Fruit fly (Drosophila melanogaster) whole organism, embryonic: ENCODE results near the gene uif.
A peak's percentile ranks its signal among the peaks of the same experiment; 100 is the strongest.

Experiments
- Asciz ChIP-seq: fragments of 200-800 bp; sonication (Bioruptor generic); optimal IDR thresholded peaks from 2 replicates; lab custom pipeline; 2017; ENCODE audit warnings: missing biosample characterization, mild to moderate bottlenecking, missing genetic modification characterization, missing genetic modification reagents
- Atf-2 ChIP-seq: fragments of 200-800 bp; sonication (Bioruptor generic); optimal IDR thresholded peaks from 2 replicates; lab custom pipeline; 2016; ENCODE audit warnings: missing biosample characterization, missing genetic modification characterization
- Awh ChIP-seq: fragments of 200-800 bp; sonication (Bioruptor generic); IDR thresholded peaks from 2 replicates; pipeline ENCODE4, ENCODE4 v1.3.6; 2022; ENCODE audit warnings: missing biosample characterization, missing genetic modification characterization
- Bdp1 ChIP-seq: fragments of 200-800 bp; sonication (Bioruptor generic); optimal IDR thresholded peaks from 3 replicates; lab custom pipeline; 2016; ENCODE audit warnings: missing biosample characterization, missing genetic modification characterization
- CG10274 ChIP-seq: fragments of 200-800 bp; sonication (Bioruptor generic); optimal IDR thresholded peaks from 3 replicates; lab custom pipeline; 2017; ENCODE audit warnings: missing biosample characterization, mild to moderate bottlenecking, missing genetic modification characterization
- CG10462 ChIP-seq: fragments of 200-800 bp; sonication (Bioruptor generic); optimal IDR thresholded peaks from 2 replicates; lab custom pipeline; 2016; ENCODE audit warnings: missing biosample characterization, missing genetic modification characterization
- CG11093 ChIP-seq: fragments of 200-800 bp; sonication (Bioruptor generic); IDR thresholded peaks from 3 replicates; pipeline ENCODE4 v1.3.6; 2022; ENCODE audit warnings: missing biosample characterization, missing genetic modification characterization
- CG11560 ChIP-seq: fragments of 200-800 bp; sonication (Bioruptor generic); IDR thresholded peaks from 3 replicates; pipeline ENCODE4 v1.3.6; 2022; ENCODE audit warnings: missing biosample characterization, missing genetic modification characterization
- CG11696 ChIP-seq: fragments of 200-800 bp; sonication (Bioruptor generic); IDR thresholded peaks from 2 replicates; pipeline ENCODE4 v1.3.6; 2022; ENCODE audit warnings: missing biosample characterization, missing genetic modification characterization
- CG12071 ChIP-seq: fragments of 200-800 bp; sonication (Bioruptor generic); optimal IDR thresholded peaks from 3 replicates; lab custom pipeline; 2018; ENCODE audit warnings: missing biosample characterization, mild to moderate bottlenecking, missing genetic modification characterization
- CG14965 ChIP-seq: fragments of 200-800 bp; sonication (Bioruptor generic); optimal IDR thresholded peaks from 2 replicates; lab custom pipeline; 2016; ENCODE audit warnings: missing biosample characterization, missing genetic modification characterization, borderline replicate concordance
- CG17359 ChIP-seq: fragments of 200-800 bp; sonication (Bioruptor generic); optimal IDR thresholded peaks from 3 replicates; lab custom pipeline; 2018; ENCODE audit warnings: missing biosample characterization, mild to moderate bottlenecking, missing genetic modification characterization, moderate library complexity
- CG2199 ChIP-seq: fragments of 200-800 bp; sonication (Bioruptor generic); IDR thresholded peaks from 3 replicates; pipeline ENCODE4 v1.3.6; 2022; ENCODE audit warnings: missing biosample characterization, missing genetic modification characterization
- CG31441 ChIP-seq: fragments of 200-800 bp; sonication (Bioruptor generic); IDR thresholded peaks from 2 replicates; pipeline ENCODE4 v1.3.6; 2022; ENCODE audit warnings: missing biosample characterization, missing genetic modification characterization
- CG3163 ChIP-seq: fragments of 200-800 bp; sonication (Bioruptor generic); optimal IDR thresholded peaks from 3 replicates; lab custom pipeline; 2016; ENCODE audit warnings: missing biosample characterization, missing genetic modification characterization
- CG3838 ChIP-seq: fragments of 200-800 bp; sonication (Bioruptor generic); optimal IDR thresholded peaks from 3 replicates; lab custom pipeline; 2016; ENCODE audit warnings: missing biosample characterization, missing genetic modification characterization
- CG4854 ChIP-seq: fragments of 200-800 bp; sonication (Bioruptor generic); optimal IDR thresholded peaks from 2 replicates; lab custom pipeline; 2016; ENCODE audit warnings: missing biosample characterization, missing genetic modification characterization, inconsistent platforms
- CG8281 ChIP-seq: fragments of 200-800 bp; sonication (Bioruptor generic); optimal IDR thresholded peaks from 2 replicates; lab custom pipeline; 2018; ENCODE audit warnings: missing biosample characterization, mild to moderate bottlenecking, missing genetic modification characterization, moderate library complexity
- CG8290 ChIP-seq, 3 experiments: fragments of 200-800 bp; sonication (Bioruptor generic); optimal IDR thresholded peaks; 2 replicates each; lab custom pipeline; 2016 to 2019; ENCODE audit warnings: missing biosample characterization in 3 of 3, missing genetic modification characterization in 3 of 3, mild to moderate bottlenecking in 2 of 3, moderate library complexity in 1 of 3
- CG9932 ChIP-seq: fragments of 200-800 bp; sonication (Bioruptor generic); IDR thresholded peaks from 2 replicates; pipeline ENCODE4 v1.3.6; 2022; ENCODE audit warnings: missing biosample characterization, missing genetic modification characterization
- Doc3 ChIP-seq: fragments of 200-800 bp; sonication (Bioruptor generic); IDR thresholded peaks from 3 replicates; pipeline ENCODE4 v1.3.6; 2022; ENCODE audit warnings: missing biosample characterization, missing genetic modification characterization; ENCODE audit not compliant: partially characterized antibody
- Ets97D ChIP-seq: fragments of 200-800 bp; sonication (Bioruptor generic); optimal IDR thresholded peaks from 3 replicates; lab custom pipeline; 2016; ENCODE audit warnings: missing biosample characterization, missing genetic modification characterization
- Hr3 ChIP-seq: fragments of 200-800 bp; sonication (Bioruptor generic); optimal IDR thresholded peaks from 3 replicates; lab custom pipeline; 2016; ENCODE audit warnings: missing biosample characterization, missing genetic modification characterization
- Hr39 ChIP-seq: fragments of >200 bp; optimal IDR thresholded peaks from 2 replicates; lab custom pipeline; 2017
- Hr51 ChIP-seq, 2 experiments: fragments of 200-800 bp; sonication (Bioruptor generic); optimal IDR thresholded peaks; 2 replicates in 1 of 2; 3 replicates in 1 of 2; lab custom pipeline; 2016 to 2018; ENCODE audit warnings: missing biosample characterization in 2 of 2, missing genetic modification characterization in 2 of 2, mild to moderate bottlenecking in 1 of 2, moderate library complexity in 1 of 2
- Hr78 ChIP-seq, 2 experiments: fragments of 200-800 bp in 1 of 2; fragments of >200 bp in 1 of 2; sonication (Bioruptor generic) in 1 of 2; optimal IDR thresholded peaks; 2 replicates each; lab custom pipeline; 2017 to 2019; ENCODE audit warnings: missing biosample characterization in 2 of 2, missing genetic modification characterization in 2 of 2, mild to moderate bottlenecking in 1 of 2, moderate library complexity in 1 of 2
- Lim3 ChIP-seq: fragments of 200-800 bp; sonication (Bioruptor generic); IDR thresholded peaks from 2 replicates; pipeline ENCODE4 v1.3.6; 2022; ENCODE audit warnings: missing biosample characterization, missing genetic modification characterization
- Nf-YA ChIP-seq: fragments of 200-800 bp; sonication (Bioruptor generic); IDR thresholded peaks from 2 replicates; pipeline ENCODE4 v1.3.6; 2022; ENCODE audit warnings: missing biosample characterization, missing genetic modification characterization
- Oli ChIP-seq: fragments of 200-800 bp; sonication (Bioruptor generic); optimal IDR thresholded peaks from 2 replicates; lab custom pipeline; 2018; ENCODE audit warnings: missing biosample characterization, mild to moderate bottlenecking, missing genetic modification characterization, moderate library complexity
- Scr ChIP-seq: fragments of 200-800 bp; sonication (Bioruptor generic); IDR thresholded peaks from 2 replicates; pipeline ENCODE4 v1.3.6; 2022; ENCODE audit warnings: missing biosample characterization, missing genetic modification characterization; ENCODE audit not compliant: partially characterized antibody
- Six4 ChIP-seq: fragments of 200-800 bp; sonication (Bioruptor generic); optimal IDR thresholded peaks from 2 replicates; lab custom pipeline; 2016; ENCODE audit warnings: missing biosample characterization, missing genetic modification characterization
- disco-r ChIP-seq: fragments of 200-800 bp; sonication (Bioruptor generic); optimal IDR thresholded peaks from 2 replicates; lab custom pipeline; 2016; ENCODE audit warnings: missing biosample characterization, missing genetic modification characterization
- gfzf ChIP-seq: fragments of 200-800 bp; sonication (Bioruptor generic); optimal IDR thresholded peaks from 2 replicates; lab custom pipeline; 2016; ENCODE audit warnings: missing biosample characterization, mild to moderate bottlenecking, missing genetic modification characterization, moderate library complexity
- h ChIP-seq: fragments of >200 bp; optimal IDR thresholded peaks from 2 replicates; lab custom pipeline; 2017
- hb ChIP-seq: fragments of 200-800 bp; sonication (Bioruptor generic); IDR thresholded peaks from 3 replicates; pipeline ENCODE4 v1.3.6; 2022; ENCODE audit warnings: missing biosample characterization, missing genetic modification characterization; ENCODE audit not compliant: partially characterized antibody
- luna ChIP-seq: fragments of 200-800 bp; sonication (Bioruptor generic); optimal IDR thresholded peaks from 2 replicates; lab custom pipeline; 2016; ENCODE audit warnings: missing biosample characterization, missing genetic modification characterization
- onecut ChIP-seq: fragments of 200-800 bp; sonication (Bioruptor generic); IDR thresholded peaks from 2 replicates; pipeline ENCODE4 v1.3.6; 2022; ENCODE audit warnings: missing biosample characterization, missing genetic modification characterization
- pan ChIP-seq, 4 experiments: fragments of >200 bp in 3 of 4; fragments of 200-800 bp in 1 of 4; sonication (Bioruptor generic) in 1 of 4; optimal IDR thresholded peaks in 3 of 4; IDR thresholded peaks in 1 of 4; 2 replicates each; pipeline versions ENCODE4 v1.3.6 to Lab custom; 2017 to 2022; ENCODE audit warnings: missing biosample characterization in 2 of 4, missing genetic modification characterization in 2 of 4, mixed read lengths in 1 of 4
- pfk ChIP-seq: fragments of 200-800 bp; sonication (Bioruptor generic); optimal IDR thresholded peaks from 2 replicates; lab custom pipeline; 2018; ENCODE audit warnings: missing biosample characterization, mild to moderate bottlenecking, missing genetic modification characterization, moderate library complexity
- phol ChIP-seq: fragments of 200-800 bp; sonication (Bioruptor generic); optimal IDR thresholded peaks from 3 replicates; lab custom pipeline; 2018; ENCODE audit warnings: missing biosample characterization, mild to moderate bottlenecking, missing genetic modification characterization, moderate library complexity
- tll ChIP-seq, 2 experiments: fragments of 200-800 bp in 1 of 2; fragments of >200 bp in 1 of 2; sonication (Bioruptor generic) in 1 of 2; optimal IDR thresholded peaks; 2 replicates each; lab custom pipeline; 2017 to 2019; ENCODE audit warnings: missing biosample characterization in 2 of 2, missing genetic modification characterization in 2 of 2, mild to moderate bottlenecking in 1 of 2, moderate library complexity in 1 of 2
- tna ChIP-seq: fragments of 200-800 bp; sonication (Bioruptor generic); IDR thresholded peaks from 2 replicates; pipeline ENCODE4 v1.3.6; 2022; ENCODE audit warnings: missing biosample characterization, missing genetic modification characterization; ENCODE audit not compliant: partially characterized antibody
- unc-4 ChIP-seq: fragments of 200-800 bp; sonication (Bioruptor generic); IDR thresholded peaks from 2 replicates; pipeline ENCODE4 v1.3.6; 2022; ENCODE audit warnings: missing biosample characterization, missing genetic modification characterization; ENCODE audit not compliant: partially characterized antibody
- vnd ChIP-seq: fragments of 200-800 bp; sonication (Bioruptor generic); IDR thresholded peaks from 3 replicates; pipeline ENCODE4 v1.3.6; 2022; ENCODE audit warnings: missing biosample characterization, missing genetic modification characterization; ENCODE audit not compliant: partially characterized antibody
- zen2 ChIP-seq: fragments of 200-800 bp; sonication (Bioruptor generic); IDR thresholded peaks from 3 replicates; pipeline ENCODE4 v1.3.6; 2022; ENCODE audit warnings: missing biosample characterization, missing genetic modification characterization; ENCODE audit not compliant: partially characterized antibody
- zf30C ChIP-seq: fragments of 200-800 bp; sonication (Bioruptor generic); optimal IDR thresholded peaks from 3 replicates; lab custom pipeline; 2018; ENCODE audit warnings: missing biosample characterization, mild to moderate bottlenecking, missing genetic modification characterization
- zfh2 ChIP-seq: fragments of 200-800 bp; sonication (Bioruptor generic); optimal IDR thresholded peaks from 2 replicates; lab custom pipeline; 2016; ENCODE audit warnings: missing biosample characterization, missing genetic modification characterization

uif gene

dm6 chr2L:7043039-7043905, 33.1 kb upstream of the uif start (continued):
- no peak for TF ChIP-seq luna (GFP tag; lab: Kevin White, UChicago)
- no peak for TF ChIP-seq Lim3 (GFP tag; lab: Robert Waterston, UW)
- no peak for TF ChIP-seq zf30C
- peak; percentile 32 for TF ChIP-seq Oli (tag; lab: Kevin White, UChicago)
- TF ChIP-seq CG14965 (GFP tag; lab: Kevin White, UChicago) = no peak
- no peak for TF ChIP-seq pfk (GFP tag; lab: Kevin White, UChicago)
- TF ChIP-seq CG3838 (GFP tag; lab: Kevin White, UChicago) = peak; percentile 76
- no peak for TF ChIP-seq hb (GFP tag; lab: Robert Waterston, UW)
- no peak for TF ChIP-seq pan (optimal IDR thresholded peaks at IDR 0.05; lab: Kevin White, UChicago)
- TF ChIP-seq pan (GFP tag; optimal IDR thresholded peaks at IDR 0.05 in 1 of 2, IDR thresholded peaks at IDR 0.05 in 1 of 2) = peak in 1 of 2 experiments; percentile 10
- TF ChIP-seq Hr39 (lab: Kevin White, UChicago) = no peak
- TF ChIP-seq h (lab: Kevin White, UChicago) = no peak
- no peak for TF ChIP-seq gfzf
- no peak for TF ChIP-seq CG11560
- TF ChIP-seq Scr (GFP tag; lab: Robert Waterston, UW) = peak; percentile 9; the same call in 1 of the 2 replicates
- no peak for TF ChIP-seq CG10274
- TF ChIP-seq Six4 = no peak
- TF ChIP-seq CG12071 (GFP tag; lab: Kevin White, UChicago) = no peak
- no peak for TF ChIP-seq CG2199
- TF ChIP-seq CG9932 (GFP tag; lab: Robert Waterston, UW) = no peak
- TF ChIP-seq CG10462 (GFP tag; lab: Kevin White, UChicago) = peak; percentile 40
- no peak for TF ChIP-seq CG4854 (GFP tag; lab: Kevin White, UChicago)
- no peak for TF ChIP-seq disco-r (GFP tag; lab: Kevin White, UChicago)
- no peak for TF ChIP-seq zen2 (GFP tag; lab: Robert Waterston, UW)
- TF ChIP-seq Asciz (GFP tag; lab: Kevin White, UChicago) = no peak
- no peak for TF ChIP-seq Ets97D
- peak in 1 of 2 experiments; percentile 72 for TF ChIP-seq Hr78 (GFP tag; optimal IDR thresholded peaks at IDR 0.05; lab: Kevin White, UChicago)
- TF ChIP-seq Hr3 (GFP tag; lab: Kevin White, UChicago) = no peak
- TF ChIP-seq Awh (GFP tag; lab: Robert Waterston, UW) = peak; percentile 18; the same call in 1 of the 2 replicates
- 0 out of 2 replicates have a peak, but pooled peaks have one; percentile 17 for TF ChIP-seq CG31441 (GFP tag; lab: Robert Waterston, UW)
- TF ChIP-seq CG17359 (tag; lab: Kevin White, UChicago) = peak; percentile 45
- TF ChIP-seq CG11093 (GFP tag; lab: Robert Waterston, UW) = peak; percentile 28; the same call in 1 of the 3 replicates
- TF ChIP-seq vnd (GFP tag; lab: Robert Waterston, UW) = no peak
- peak in 1 of 2 experiments; percentile 76 for TF ChIP-seq tll (GFP tag; optimal IDR thresholded peaks at IDR 0.05; lab: Kevin White, UChicago)
- no peak for TF ChIP-seq unc-4
- peak; percentile 71 for TF ChIP-seq onecut
- peak; percentile 30 for TF ChIP-seq Bdp1 (GFP tag; lab: Kevin White, UChicago)
- TF ChIP-seq phol (tag; lab: Kevin White, UChicago) = peak; percentile 36
- TF ChIP-seq CG11696 (GFP tag; lab: Robert Waterston, UW) = 0 out of 2 replicates have a peak, but pooled peaks have one; percentile 13
- no peak for TF ChIP-seq CG8290 (GFP tag; optimal IDR thresholded peaks at IDR 0.05; lab: Kevin White, UChicago)
- TF ChIP-seq CG8290 (tag; optimal IDR thresholded peaks at IDR 0.05; lab: Kevin White, UChicago) = peak in 1 of 2 experiments; percentile 28
- no peak for TF ChIP-seq CG8281 (tag; lab: Kevin White, UChicago)
- peak in 1 of 2 experiments; percentile 15 for TF ChIP-seq Hr51 (GFP tag; optimal IDR thresholded peaks at IDR 0.05; lab: Kevin White, UChicago)
- no peak for TF ChIP-seq Nf-YA (GFP tag; lab: Robert Waterston, UW)
- TF ChIP-seq tna (GFP tag; lab: Robert Waterston, UW) = no peak
- no peak for TF ChIP-seq Doc3 (GFP tag; lab: Robert Waterston, UW)
- TF ChIP-seq zfh2 (GFP tag; lab: Kevin White, UChicago) = no peak
- TF ChIP-seq CG3163 = peak; percentile 20
- TF ChIP-seq Atf-2 (GFP tag; lab: Kevin White, UChicago) = no peak
